Fruit fly (Drosophila melanogaster): ENCODE data around the gene Traf6.

The Traf6 gene

dm6 chrX:8125224-8125649 is 31.9 kb downstream of the Traf6 start (continued):
- TF ChIP-seq pita (GFP tag; optimal IDR thresholded peaks at IDR 0.05), result no peak
- TF ChIP-seq hth (optimal IDR thresholded peaks at IDR 0.05), result no peak
- TF ChIP-seq run (tag; optimal IDR thresholded peaks at IDR 0.05), result no peak
- TF ChIP-seq pb (GFP tag; optimal IDR thresholded peaks at IDR 0.05), result no peak
- TF ChIP-seq CG1529 (GFP tag; optimal IDR thresholded peaks at IDR 0.05), result peak; percentile 9
- TF ChIP-seq CG6765 (GFP tag; optimal IDR thresholded peaks at IDR 0.05), result no peak
- peak; percentile 37 for TF ChIP-seq Fer1 (GFP tag; optimal IDR thresholded peaks at IDR 0.05)
- no peak for TF ChIP-seq en (GFP tag; optimal IDR thresholded peaks at IDR 0.05)
- no peak for TF ChIP-seq CG15514 (GFP tag; optimal IDR thresholded peaks at IDR 0.05)
- TF ChIP-seq Aef1 (GFP tag; IDR thresholded peaks at IDR 0.05), result peak; percentile 24; the same call in 1 of the 3 replicates
- no peak for TF ChIP-seq lilli (GFP tag; optimal IDR thresholded peaks at IDR 0.05)
- TF ChIP-seq CG1603 (tag; optimal IDR thresholded peaks at IDR 0.05), result no peak
- TF ChIP-seq CG10431 (GFP tag; optimal IDR thresholded peaks at IDR 0.05), result no peak
- no peak for TF ChIP-seq fu2 (GFP tag; optimal IDR thresholded peaks at IDR 0.05)
- TF ChIP-seq Taf1 (GFP tag; IDR thresholded peaks at IDR 0.05), result no peak
- no peak for TF ChIP-seq caup (GFP tag; optimal IDR thresholded peaks at IDR 0.05; ENCODE audit: severe bottlenecking)
- TF ChIP-seq Nf-YB (GFP tag; optimal IDR thresholded peaks at IDR 0.05), result peak; percentile 15
- TF ChIP-seq PHDP (tag; optimal IDR thresholded peaks at IDR 0.05), result peak; percentile 40
- peak; percentile 18 for TF ChIP-seq CG30020 (tag; optimal IDR thresholded peaks at IDR 0.05)
- no peak for TF ChIP-seq hbn (GFP tag; IDR thresholded peaks at IDR 0.05; ENCODE audit: partially characterized antibody)
- TF ChIP-seq ato (GFP tag; IDR thresholded peaks at IDR 0.05; ENCODE audit: partially characterized antibody), result no peak
- peak; percentile 12 for TF ChIP-seq sqz (GFP tag; optimal IDR thresholded peaks at IDR 0.05)
- no peak for TF ChIP-seq CHES-1-like (GFP tag; optimal IDR thresholded peaks at IDR 0.05)
- TF ChIP-seq BEAF-32 (GFP tag; optimal IDR thresholded peaks at IDR 0.05), result no peak
- no peak for TF ChIP-seq tx (GFP tag; optimal IDR thresholded peaks at IDR 0.05)
- 0 out of 2 replicates have a peak, but pooled peaks have one; percentile 17 for TF ChIP-seq CG32532 (GFP tag; IDR thresholded peaks at IDR 0.05)
- no peak for TF ChIP-seq lab (GFP tag; optimal IDR thresholded peaks at IDR 0.05)
- TF ChIP-seq Elba2 (GFP tag; optimal IDR thresholded peaks at IDR 0.05), result no peak
- no peak for TF ChIP-seq hkb (optimal IDR thresholded peaks at IDR 0.05)
- 0 out of 2 replicates have a peak, but pooled peaks have one; percentile 49 for TF ChIP-seq hkb (GFP tag; IDR thresholded peaks at IDR 0.05)
- TF ChIP-seq klu (GFP tag; IDR thresholded peaks at IDR 0.05), result no peak
- no peak for TF ChIP-seq Bgb (GFP tag; IDR thresholded peaks at IDR 0.05; ENCODE audit: partially characterized antibody)
- peak; percentile 33 for TF ChIP-seq CG18619 (GFP tag; optimal IDR thresholded peaks at IDR 0.05)
- peak; percentile 30 for TF ChIP-seq kah (GFP tag; optimal IDR thresholded peaks at IDR 0.05)
- peak; percentile 28; the same call in 1 of the 2 replicates for TF ChIP-seq chm (GFP tag; IDR thresholded peaks at IDR 0.05)
- peak; percentile 45 for TF ChIP-seq CG15269 (tag; optimal IDR thresholded peaks at IDR 0.05)
- TF ChIP-seq CG8089 (GFP tag; optimal IDR thresholded peaks at IDR 0.05), result no peak
- TF ChIP-seq crc (GFP tag; optimal IDR thresholded peaks at IDR 0.05), result no peak
- TF ChIP-seq Sry-β (GFP tag; optimal IDR thresholded peaks at IDR 0.05), result no peak
- TF ChIP-seq slp2 (GFP tag; optimal IDR thresholded peaks at IDR 0.05), result no peak
- peak; percentile 12; the same call in 1 of the 3 replicates for TF ChIP-seq B-H1 (GFP tag; IDR thresholded peaks at IDR 0.05)
- no peak for TF ChIP-seq crp (GFP tag; optimal IDR thresholded peaks at IDR 0.05)
- no peak for TF ChIP-seq ap (GFP tag; IDR thresholded peaks at IDR 0.05)
- no peak for TF ChIP-seq CG8281 (tag; optimal IDR thresholded peaks at IDR 0.05)
- peak; percentile 38; the same call in 2 of the 3 replicates for TF ChIP-seq croc (GFP tag; conservative IDR thresholded peaks at IDR 0.05)
- no peak for TF ChIP-seq CG13123 (GFP tag; optimal IDR thresholded peaks at IDR 0.05)
- no peak for TF ChIP-seq CG1647 (GFP tag; optimal IDR thresholded peaks at IDR 0.05)
- TF ChIP-seq CTCF (GFP tag; optimal IDR thresholded peaks at IDR 0.05), result no peak
- TF ChIP-seq CG7745 (tag; optimal IDR thresholded peaks at IDR 0.05), result no peak
- TF ChIP-seq gro (GFP tag; optimal IDR thresholded peaks at IDR 0.05), result no peak
- TF ChIP-seq CG9215 (GFP tag; IDR thresholded peaks at IDR 0.05), result no peak
- no peak for TF ChIP-seq CG11560 (tag; IDR thresholded peaks at IDR 0.05)

Data from whole organism, embryonic.